Worm (Caenorhabditis elegans) whole organism, late embryonic: Measurements from ENCODE around the gene fax-1.

ENCODE experiments used
- C08G9.2 ChIP-seq: sonication (generic microtip); optimal IDR thresholded peaks from 2 replicates; lab custom pipeline; 2016; ENCODE audit warnings: mild to moderate bottlenecking, missing genetic modification characterization, moderate library complexity, missing compliant biosample characterization
- C38D4.7 ChIP-seq: fragments of 200-800 bp; sonication (Bioruptor generic); optimal IDR thresholded peaks from 2 replicates; lab custom pipeline; 2018; ENCODE audit warnings: mild to moderate bottlenecking, missing genetic modification characterization, moderate library complexity, missing compliant biosample characterization
- K09A11.1 ChIP-seq: sonication (generic microtip); optimal IDR thresholded peaks from 2 replicates; lab custom pipeline; 2017; ENCODE audit warnings: antibody characterized with exemption, mild to moderate bottlenecking, missing genetic modification characterization, missing compliant biosample characterization; ENCODE audit not compliant: insufficient read depth
- ceh-24 ChIP-seq: sonication (generic microtip); optimal IDR thresholded peaks from 2 replicates; lab custom pipeline; 2016; ENCODE audit warnings: mild to moderate bottlenecking, missing genetic modification characterization, missing compliant biosample characterization
- dmd-4 ChIP-seq: sonication (generic microtip); optimal IDR thresholded peaks from 2 replicates; lab custom pipeline; 2016; ENCODE audit warnings: borderline replicate concordance, missing genetic modification characterization, missing compliant biosample characterization
- ets-4 ChIP-seq: sonication (generic microtip); optimal IDR thresholded peaks from 2 replicates; lab custom pipeline; 2016; ENCODE audit warnings: missing genetic modification characterization, missing compliant biosample characterization
- fax-1 ChIP-seq: sonication (generic microtip); optimal IDR thresholded peaks from 2 replicates; lab custom pipeline; 2016; ENCODE audit warnings: missing genotype, missing genetic modification characterization, missing compliant biosample characterization
- hlh-13 ChIP-seq: fragments of 200-800 bp; sonication (Bioruptor generic); optimal IDR thresholded peaks from 2 replicates; lab custom pipeline; 2018; ENCODE audit warnings: mild to moderate bottlenecking, missing genetic modification characterization, missing compliant biosample characterization
- pqm-1 ChIP-seq: sonication (generic microtip); optimal IDR thresholded peaks from 2 replicates; lab custom pipeline; 2016; ENCODE audit warnings: missing genetic modification characterization, missing compliant biosample characterization
- rnt-1 ChIP-seq: sonication (generic microtip); optimal IDR thresholded peaks from 2 replicates; lab custom pipeline; 2016; ENCODE audit warnings: missing genetic modification characterization, missing compliant biosample characterization
- sox-4 ChIP-seq: sonication (generic microtip); optimal IDR thresholded peaks from 2 replicates; lab custom pipeline; 2017; ENCODE audit warnings: mild to moderate bottlenecking, missing genetic modification characterization, inconsistent platforms, missing compliant biosample characterization
- tbx-2 ChIP-seq: sonication (generic microtip); optimal IDR thresholded peaks from 2 replicates; lab custom pipeline; 2016; ENCODE audit warnings: missing genetic modification characterization, missing compliant biosample characterization
- unc-86 ChIP-seq: sonication (generic microtip); optimal IDR thresholded peaks from 2 replicates; lab custom pipeline; 2016; ENCODE audit warnings: missing genetic modification characterization, missing compliant biosample characterization

DNA sequence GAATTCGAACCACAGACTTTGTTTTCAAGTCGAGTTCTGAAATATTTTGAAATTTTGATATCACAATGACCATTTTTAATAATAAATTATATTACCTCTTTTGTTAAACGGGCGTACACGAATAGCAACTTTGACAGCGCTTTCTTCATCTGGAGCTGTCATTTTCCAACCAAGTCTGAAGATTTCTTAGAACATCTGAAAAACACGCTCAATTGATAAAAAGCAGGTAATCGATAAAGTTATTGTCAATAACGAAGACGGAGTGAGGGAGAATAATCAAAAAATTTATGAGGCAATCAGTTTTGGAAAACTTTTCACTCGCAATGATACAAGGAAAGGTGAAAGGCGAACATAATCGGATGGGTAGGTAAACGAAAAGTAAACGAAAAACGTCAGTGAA lies 20.6 kb downstream of the fax-1 start, which contains the start of gene klp-4:
- TF ChIP-seq K09A11.1 (tag; lab: Kevin White, UChicago) (no peak), dmd-4 (tag; lab: Kevin White, UChicago) (no peak), C38D4.7 (GFP tag; lab: Kevin White, UChicago) (no peak), fax-1 (tag; lab: Kevin White, UChicago) (no peak), pqm-1 (tag; lab: Kevin White, UChicago) (no peak), sox-4 (tag; lab: Kevin White, UChicago) (no peak), C08G9.2 (tag; lab: Kevin White, UChicago) (no peak), unc-86 (no peak), ceh-24 (tag; lab: Kevin White, UChicago) (no peak), tbx-2 (tag; lab: Kevin White, UChicago) (no peak), ets-4 (tag; lab: Kevin White, UChicago) (no peak), rnt-1 (no peak), hlh-13 (GFP tag; lab: Kevin White, UChicago) (no peak)
